Fruit fly (Drosophila melanogaster) whole organism, embryonic: ENCODE measurements around the gene CG14515.

Source experiments
- Awh ChIP-seq: fragments of 200-800 bp; sonication (Bioruptor generic); IDR thresholded peaks from 2 replicates; pipeline ENCODE4, ENCODE4 v1.3.6; 2022; ENCODE audit warnings: missing biosample characterization, missing genetic modification characterization
- B-H2 ChIP-seq: fragments of 200-800 bp; sonication (Bioruptor generic); optimal IDR thresholded peaks from 2 replicates; lab custom pipeline; 2018; ENCODE audit warnings: missing biosample characterization, mild to moderate bottlenecking, missing genetic modification characterization
- CG10147 ChIP-seq: fragments of 200-800 bp; sonication (Bioruptor generic); optimal IDR thresholded peaks from 2 replicates; lab custom pipeline; 2019; ENCODE audit warnings: missing biosample characterization, mild to moderate bottlenecking, missing genetic modification characterization, moderate library complexity
- CG11085 ChIP-seq: fragments of 200-800 bp; sonication (Bioruptor generic); IDR thresholded peaks from 2 replicates; pipeline ENCODE4 v1.3.6; 2022; ENCODE audit warnings: missing biosample characterization, missing genetic modification characterization
- CG11093 ChIP-seq: fragments of 200-800 bp; sonication (Bioruptor generic); IDR thresholded peaks from 3 replicates; pipeline ENCODE4 v1.3.6; 2022; ENCODE audit warnings: missing biosample characterization, missing genetic modification characterization
- CG11696 ChIP-seq: fragments of 200-800 bp; sonication (Bioruptor generic); IDR thresholded peaks from 2 replicates; pipeline ENCODE4 v1.3.6; 2022; ENCODE audit warnings: missing biosample characterization, missing genetic modification characterization
- CG12744 ChIP-seq: fragments of 200-800 bp; sonication (Bioruptor generic); optimal IDR thresholded peaks from 2 replicates; lab custom pipeline; 2016; ENCODE audit warnings: missing biosample characterization, missing genetic modification characterization
- CG12942 ChIP-seq: fragments of 200-800 bp; sonication (Bioruptor generic); optimal IDR thresholded peaks from 3 replicates; lab custom pipeline; 2016; ENCODE audit warnings: missing biosample characterization, missing genetic modification characterization
- CG1603 ChIP-seq: fragments of 200-800 bp; sonication (Bioruptor generic); optimal IDR thresholded peaks from 2 replicates; lab custom pipeline; 2019; ENCODE audit warnings: missing biosample characterization, mild to moderate bottlenecking, missing genetic modification characterization, moderate library complexity
- CG16863 ChIP-seq: fragments of 200-800 bp; sonication (Bioruptor generic); optimal IDR thresholded peaks from 3 replicates; lab custom pipeline; 2016; ENCODE audit warnings: missing biosample characterization, missing genetic modification characterization
- CG17359 ChIP-seq: fragments of 200-800 bp; sonication (Bioruptor generic); optimal IDR thresholded peaks from 3 replicates; lab custom pipeline; 2018; ENCODE audit warnings: missing biosample characterization, mild to moderate bottlenecking, missing genetic modification characterization, moderate library complexity
- CG17568 ChIP-seq: fragments of 200-800 bp; sonication (Bioruptor generic); optimal IDR thresholded peaks from 2 replicates; lab custom pipeline; 2018; ENCODE audit warnings: missing biosample characterization, mild to moderate bottlenecking, missing genetic modification characterization, moderate library complexity
- CG2202 ChIP-seq: fragments of 200-800 bp; sonication (Bioruptor generic); optimal IDR thresholded peaks from 2 replicates; lab custom pipeline; 2018; ENCODE audit warnings: missing biosample characterization, mild to moderate bottlenecking, missing genetic modification characterization
- CG2678 ChIP-seq: fragments of 200-800 bp; sonication (Bioruptor generic); optimal IDR thresholded peaks from 3 replicates; lab custom pipeline; 2019; ENCODE audit warnings: missing biosample characterization, mild to moderate bottlenecking, missing genetic modification characterization, moderate library complexity
- CG3065 ChIP-seq: fragments of 200-800 bp; sonication (Bioruptor generic); optimal IDR thresholded peaks from 2 replicates; lab custom pipeline; 2016; ENCODE audit warnings: missing biosample characterization, missing genetic modification characterization
- CG43689 ChIP-seq: fragments of 200-800 bp; sonication (Bioruptor generic); IDR thresholded peaks from 2 replicates; pipeline ENCODE4 v1.3.6; 2022; ENCODE audit warnings: missing biosample characterization, missing genetic modification characterization
- CG4820 ChIP-seq: fragments of 200-800 bp; sonication (Bioruptor generic); optimal IDR thresholded peaks from 3 replicates; lab custom pipeline; 2016; ENCODE audit warnings: missing biosample characterization, missing genetic modification characterization
- CG6654 ChIP-seq: fragments of 200-800 bp; sonication (Bioruptor generic); optimal IDR thresholded peaks from 2 replicates; lab custom pipeline; 2017; ENCODE audit warnings: missing biosample characterization, mild to moderate bottlenecking, missing genetic modification characterization
- CG7786 ChIP-seq: fragments of 200-800 bp; sonication (Bioruptor generic); optimal IDR thresholded peaks from 2 replicates; lab custom pipeline; 2016; ENCODE audit warnings: missing biosample characterization, missing genetic modification characterization
- CG8765 ChIP-seq: fragments of 200-800 bp; sonication (Bioruptor generic); IDR thresholded peaks from 2 replicates; pipeline ENCODE4 v1.3.6; 2022; ENCODE audit warnings: missing biosample characterization, missing genetic modification characterization
- CTCF ChIP-seq: fragments of 200-800 bp; sonication (Bioruptor generic); optimal IDR thresholded peaks from 2 replicates; lab custom pipeline; 2017; ENCODE audit warnings: missing biosample characterization, mild to moderate bottlenecking, missing genetic modification characterization, moderate library complexity
- CoRest ChIP-seq: fragments of 200-800 bp; sonication (Bioruptor generic); optimal IDR thresholded peaks from 3 replicates; lab custom pipeline; 2018; ENCODE audit warnings: missing biosample characterization, mild to moderate bottlenecking, missing genetic modification characterization, moderate library complexity
- Dbx ChIP-seq: fragments of 200-800 bp; sonication (Bioruptor generic); IDR thresholded peaks from 3 replicates; pipeline ENCODE4 v1.3.6; 2022; ENCODE audit warnings: missing biosample characterization, missing genetic modification characterization
- Dll ChIP-seq: fragments of 200-800 bp; sonication (Bioruptor generic); IDR thresholded peaks from 4 replicates; pipeline ENCODE4 v1.3.6; 2022; ENCODE audit warnings: missing biosample characterization, missing genetic modification characterization; ENCODE audit not compliant: partially characterized antibody
- Drgx ChIP-seq: fragments of 200-800 bp; sonication (Bioruptor generic); IDR thresholded peaks from 2 replicates; pipeline ENCODE4 v1.3.6; 2022; ENCODE audit warnings: missing biosample characterization, missing genetic modification characterization
- Mad ChIP-seq: fragments of 200-800 bp; sonication (Bioruptor generic); optimal IDR thresholded peaks from 2 replicates; lab custom pipeline; 2016; ENCODE audit warnings: missing biosample characterization, missing genetic modification characterization
- Myb ChIP-seq: fragments of 200-800 bp; sonication (Bioruptor generic); optimal IDR thresholded peaks from 2 replicates; lab custom pipeline; 2016; ENCODE audit warnings: missing biosample characterization, missing genetic modification characterization
- NfI ChIP-seq: fragments of 200-800 bp; sonication (Bioruptor generic); optimal IDR thresholded peaks from 3 replicates; lab custom pipeline; 2018; ENCODE audit warnings: missing biosample characterization, mild to moderate bottlenecking, missing genetic modification characterization, moderate library complexity
- Optix ChIP-seq: fragments of 200-800 bp; sonication (Bioruptor generic); IDR thresholded peaks from 3 replicates; pipeline ENCODE4 v1.3.6; 2022; ENCODE audit warnings: missing biosample characterization, missing genetic modification characterization
- Spps ChIP-seq: fragments of 200-800 bp; sonication (Bioruptor generic); optimal IDR thresholded peaks from 2 replicates; lab custom pipeline; 2018; ENCODE audit warnings: missing biosample characterization, mild to moderate bottlenecking, missing genetic modification characterization
- Tbp ChIP-seq: fragments of >200 bp; optimal IDR thresholded peaks from 2 replicates; lab custom pipeline; 2018; ENCODE audit warnings: missing biosample characterization, missing genetic modification characterization
- Xbp1 ChIP-seq: fragments of 200-800 bp; sonication (Bioruptor generic); optimal IDR thresholded peaks from 3 replicates; lab custom pipeline; 2016; ENCODE audit warnings: missing biosample characterization, mild to moderate bottlenecking, missing genetic modification characterization
- YL-1 ChIP-seq: fragments of 200-800 bp; sonication (Bioruptor generic); optimal IDR thresholded peaks from 3 replicates; lab custom pipeline; 2017; ENCODE audit warnings: missing biosample characterization, mild to moderate bottlenecking, missing genetic modification characterization
- bbx ChIP-seq: fragments of 200-800 bp; sonication (Bioruptor generic); IDR thresholded peaks from 2 replicates; pipeline ENCODE4 v1.3.6; 2022; ENCODE audit warnings: missing biosample characterization, missing genetic modification characterization; ENCODE audit not compliant: partially characterized antibody
- bcd ChIP-seq: fragments of 200-800 bp; sonication (Bioruptor generic); optimal IDR thresholded peaks from 2 replicates; lab custom pipeline; 2017; ENCODE audit warnings: missing biosample characterization, mild to moderate bottlenecking, missing genetic modification characterization
- eyg ChIP-seq: fragments of 200-800 bp; sonication (Bioruptor generic); optimal IDR thresholded peaks from 3 replicates; lab custom pipeline; 2016; ENCODE audit warnings: missing biosample characterization, missing genetic modification characterization
- fd64A ChIP-seq: fragments of 200-800 bp; sonication (Bioruptor generic); optimal IDR thresholded peaks from 3 replicates; lab custom pipeline; 2018; ENCODE audit warnings: missing biosample characterization, mild to moderate bottlenecking, missing genetic modification characterization
- gcm ChIP-seq: fragments of 200-800 bp; sonication (Bioruptor generic); optimal IDR thresholded peaks from 2 replicates; lab custom pipeline; 2019; ENCODE audit warnings: missing biosample characterization, mild to moderate bottlenecking, missing genetic modification characterization, moderate library complexity
- gcm2 ChIP-seq: fragments of 200-800 bp; sonication (Bioruptor generic); optimal IDR thresholded peaks from 2 replicates; lab custom pipeline; 2016; ENCODE audit warnings: missing biosample characterization, missing genetic modification characterization
- grau ChIP-seq: fragments of 200-800 bp; optimal IDR thresholded peaks from 3 replicates; lab custom pipeline; 2019; ENCODE audit warnings: missing biosample characterization, mild to moderate bottlenecking, missing genetic modification characterization, moderate library complexity
- gsb-n ChIP-seq: fragments of 200-800 bp; sonication (Bioruptor generic); optimal IDR thresholded peaks from 3 replicates; lab custom pipeline; 2018; ENCODE audit warnings: missing biosample characterization, mild to moderate bottlenecking, missing genetic modification characterization
- h ChIP-seq: fragments of >200 bp; optimal IDR thresholded peaks from 2 replicates; lab custom pipeline; 2017
- nmo ChIP-seq: fragments of 200-800 bp; sonication (Bioruptor generic); optimal IDR thresholded peaks from 2 replicates; lab custom pipeline; 2018; ENCODE audit warnings: missing biosample characterization, mild to moderate bottlenecking, missing genetic modification characterization, moderate library complexity
- org-1 ChIP-seq: fragments of 200-800 bp; sonication (Bioruptor generic); optimal IDR thresholded peaks from 2 replicates; lab custom pipeline; 2017; ENCODE audit warnings: missing biosample characterization, missing genetic modification characterization
- pb ChIP-seq: fragments of 200-800 bp; sonication (Bioruptor generic); optimal IDR thresholded peaks from 3 replicates; lab custom pipeline; 2016; ENCODE audit warnings: missing biosample characterization, missing genetic modification characterization
- repo ChIP-seq: fragments of 200-800 bp; sonication (Bioruptor generic); optimal IDR thresholded peaks from 2 replicates; lab custom pipeline; 2016; ENCODE audit warnings: missing biosample characterization, missing genetic modification characterization
- unc-4 ChIP-seq: fragments of 200-800 bp; sonication (Bioruptor generic); IDR thresholded peaks from 2 replicates; pipeline ENCODE4 v1.3.6; 2022; ENCODE audit warnings: missing biosample characterization, missing genetic modification characterization; ENCODE audit not compliant: partially characterized antibody
- vnd ChIP-seq: fragments of 200-800 bp; sonication (Bioruptor generic); IDR thresholded peaks from 3 replicates; pipeline ENCODE4 v1.3.6; 2022; ENCODE audit warnings: missing biosample characterization, missing genetic modification characterization; ENCODE audit not compliant: partially characterized antibody
- wek ChIP-seq: fragments of 200-800 bp; sonication (Bioruptor generic); optimal IDR thresholded peaks from 3 replicates; lab custom pipeline; 2018; ENCODE audit warnings: missing biosample characterization, mild to moderate bottlenecking, missing genetic modification characterization, moderate library complexity
- yki ChIP-seq: fragments of >200 bp; optimal IDR thresholded peaks from 3 replicates; lab custom pipeline; 2018
- zen ChIP-seq: fragments of 200-800 bp; sonication (Bioruptor generic); optimal IDR thresholded peaks from 3 replicates; lab custom pipeline; 2018; ENCODE audit warnings: missing biosample characterization, mild to moderate bottlenecking, missing genetic modification characterization, moderate library complexity
- zen2 ChIP-seq: fragments of 200-800 bp; sonication (Bioruptor generic); IDR thresholded peaks from 3 replicates; pipeline ENCODE4 v1.3.6; 2022; ENCODE audit warnings: missing biosample characterization, missing genetic modification characterization; ENCODE audit not compliant: partially characterized antibody

CG14515 gene

dm6 chr3R:29153197-29153644 lies 44.1 kb upstream of the CG14515 start, which contains the start of the genes Slbp and Rpn2 (continued):
- no peak for TF ChIP-seq yki (lab: Kevin White, UChicago)
- TF ChIP-seq CG10147 (GFP tag; lab: Kevin White, UChicago), result peak; percentile 48
- TF ChIP-seq Xbp1, result peak; percentile 40
- peak; percentile 35 for TF ChIP-seq zen (tag; lab: Kevin White, UChicago)
- TF ChIP-seq CG11093 (GFP tag; lab: Robert Waterston, UW), result no peak
- TF ChIP-seq CG6654, result no peak
- TF ChIP-seq Spps (tag; lab: Kevin White, UChicago), result peak; percentile 20
- TF ChIP-seq CG12942 (GFP tag; lab: Kevin White, UChicago), result peak; percentile 2
- TF ChIP-seq CG12744 (GFP tag; lab: Kevin White, UChicago), result peak; percentile 36
- peak; percentile 74 for TF ChIP-seq nmo (GFP tag; lab: Kevin White, UChicago)
- no peak for TF ChIP-seq gcm2 (GFP tag; lab: Kevin White, UChicago)
- peak; percentile 34 for TF ChIP-seq CG2678 (tag; lab: Kevin White, UChicago)
- TF ChIP-seq gsb-n (tag; lab: Kevin White, UChicago), result no peak
- peak; percentile 87; the same call in 2 of the 3 replicates for TF ChIP-seq zen2 (GFP tag; lab: Robert Waterston, UW)
- no peak for TF ChIP-seq CG3065 (GFP tag; lab: Kevin White, UChicago)
- peak; percentile 97 for TF ChIP-seq unc-4 (GFP tag; lab: Robert Waterston, UW)
- no peak for TF ChIP-seq CTCF (GFP tag; lab: Kevin White, UChicago)
- TF ChIP-seq CG8765, result no peak
- TF ChIP-seq eyg, result peak; percentile 53
- TF ChIP-seq CG4820, result peak; percentile 10
- TF ChIP-seq Myb (GFP tag; lab: Kevin White, UChicago), result peak; percentile 82
- peak; percentile 18; the same call in 1 of the 2 replicates for TF ChIP-seq CG11085 (GFP tag; lab: Robert Waterston, UW)
- TF ChIP-seq NfI (GFP tag; lab: Kevin White, UChicago), result peak; percentile 55
- TF ChIP-seq Dll (GFP tag; lab: Robert Waterston, UW), result peak; percentile 97
- TF ChIP-seq CG16863 (GFP tag; lab: Kevin White, UChicago), result peak; percentile 33
- no peak for TF ChIP-seq fd64A (GFP tag; lab: Kevin White, UChicago)
- TF ChIP-seq h, result no peak
- TF ChIP-seq Drgx, result no peak
- peak; percentile 6 for TF ChIP-seq repo (GFP tag; lab: Kevin White, UChicago)
- peak; percentile 62 for TF ChIP-seq B-H2 (GFP tag; lab: Kevin White, UChicago)
- peak; percentile 55 for TF ChIP-seq CG7786 (GFP tag; lab: Kevin White, UChicago)
- no peak for TF ChIP-seq CG17359 (tag; lab: Kevin White, UChicago)
- peak; percentile 50 for TF ChIP-seq CoRest (tag; lab: Kevin White, UChicago)
- no peak for TF ChIP-seq wek (GFP tag; lab: Kevin White, UChicago)
- TF ChIP-seq CG2202, result no peak
- no peak; the same call in 2 of the 3 replicates for TF ChIP-seq Dbx
- TF ChIP-seq grau (tag; lab: Kevin White, UChicago), result peak; percentile 50
- TF ChIP-seq bcd (GFP tag; lab: Kevin White, UChicago), result peak; percentile 28
- TF ChIP-seq pb (GFP tag; lab: Kevin White, UChicago), result no peak
- TF ChIP-seq org-1, result no peak
- TF ChIP-seq CG43689 (GFP tag; lab: Robert Waterston, UW), result no peak
- TF ChIP-seq CG11696, result no peak
- TF ChIP-seq vnd (GFP tag; lab: Robert Waterston, UW), result peak; percentile 87
- TF ChIP-seq CG17568 (GFP tag; lab: Kevin White, UChicago), result no peak
- TF ChIP-seq YL-1 (GFP tag; lab: Kevin White, UChicago), result peak; percentile 88
- no peak for TF ChIP-seq Mad
- peak; percentile 90 for TF ChIP-seq bbx (GFP tag; lab: Robert Waterston, UW)
- peak; percentile 86 for TF ChIP-seq CG1603 (tag; lab: Kevin White, UChicago)
- TF ChIP-seq gcm (GFP tag; lab: Kevin White, UChicago), result no peak
- TF ChIP-seq Optix, result no peak
- no peak for TF ChIP-seq Tbp (GFP tag; lab: Kevin White, UChicago)
- no peak for TF ChIP-seq Awh (GFP tag; lab: Robert Waterston, UW)
